Fruit fly (Drosophila melanogaster) whole organism, embryonic: ENCODE measurements around the gene Cyp1.

Experiments
- Atf6 ChIP-seq: fragments of 200-800 bp; sonication (Bioruptor generic); IDR thresholded peaks from 2 replicates; pipeline ENCODE4 v1.3.6; 2022; ENCODE audit warnings: missing biosample characterization, missing genetic modification characterization
- CG10543 ChIP-seq: fragments of 200-800 bp; sonication (Bioruptor generic); optimal IDR thresholded peaks from 3 replicates; lab custom pipeline; 2017; ENCODE audit warnings: missing biosample characterization, mild to moderate bottlenecking, missing genetic modification characterization, moderate library complexity
- CG10979 ChIP-seq: fragments of 200-800 bp; sonication (Bioruptor generic); optimal IDR thresholded peaks from 2 replicates; lab custom pipeline; 2018; ENCODE audit warnings: missing biosample characterization, mild to moderate bottlenecking, missing genetic modification characterization, moderate library complexity
- CG12659 ChIP-seq: fragments of 200-800 bp; sonication (Bioruptor generic); optimal IDR thresholded peaks from 3 replicates; lab custom pipeline; 2017; ENCODE audit warnings: mild to moderate bottlenecking, missing biosample characterization, missing genetic modification reagents, missing genetic modification characterization
- CG12769 ChIP-seq: fragments of 200-800 bp; sonication (Bioruptor generic); optimal IDR thresholded peaks from 2 replicates; lab custom pipeline; 2019; ENCODE audit warnings: missing biosample characterization, mild to moderate bottlenecking, missing genetic modification characterization, moderate library complexity
- CG13624 ChIP-seq: fragments of 200-800 bp; sonication (Bioruptor generic); optimal IDR thresholded peaks from 2 replicates; lab custom pipeline; 2016; ENCODE audit warnings: missing biosample characterization, missing genetic modification characterization
- CG14014 ChIP-seq: fragments of 200-800 bp; sonication (Bioruptor generic); IDR thresholded peaks from 2 replicates; pipeline ENCODE4 v1.3.6; 2022; ENCODE audit warnings: missing biosample characterization, missing genetic modification characterization
- CG15514 ChIP-seq: fragments of 200-800 bp; sonication (Bioruptor generic); optimal IDR thresholded peaks from 3 replicates; lab custom pipeline; 2017; ENCODE audit warnings: missing biosample characterization, missing genetic modification characterization, mild to moderate bottlenecking, moderate library complexity, missing genetic modification reagents
- CG16863 ChIP-seq: fragments of 200-800 bp; sonication (Bioruptor generic); optimal IDR thresholded peaks from 3 replicates; lab custom pipeline; 2016; ENCODE audit warnings: missing biosample characterization, missing genetic modification characterization
- CG17612 ChIP-seq: fragments of 200-800 bp; sonication (Bioruptor generic); IDR thresholded peaks from 2 replicates; pipeline ENCODE4 v1.3.6; 2022; ENCODE audit warnings: missing biosample characterization, missing genetic modification characterization
- CG30020 ChIP-seq: fragments of 200-800 bp; optimal IDR thresholded peaks from 2 replicates; lab custom pipeline; 2019; ENCODE audit warnings: missing biosample characterization, mild to moderate bottlenecking, missing genetic modification characterization, moderate library complexity
- CG6689 ChIP-seq: fragments of 200-800 bp; sonication (Bioruptor generic); IDR thresholded peaks from 2 replicates; pipeline ENCODE4 v1.3.6; 2022; ENCODE audit warnings: missing biosample characterization, missing genetic modification characterization
- CG6813 ChIP-seq: fragments of 200-800 bp; sonication (Bioruptor generic); optimal IDR thresholded peaks from 2 replicates; lab custom pipeline; 2017; ENCODE audit warnings: missing biosample characterization, missing genetic modification characterization, mild to moderate bottlenecking, moderate library complexity, missing genetic modification reagents
- CG8290 ChIP-seq, 3 experiments: fragments of 200-800 bp; sonication (Bioruptor generic); optimal IDR thresholded peaks; 2 replicates each; lab custom pipeline; 2016 to 2019; ENCODE audit warnings: missing biosample characterization in 3 of 3, missing genetic modification characterization in 3 of 3, mild to moderate bottlenecking in 2 of 3, moderate library complexity in 1 of 3
- CG8478 ChIP-seq: fragments of >200 bp; optimal IDR thresholded peaks from 2 replicates; lab custom pipeline; 2018
- CG8765 ChIP-seq: fragments of 200-800 bp; sonication (Bioruptor generic); IDR thresholded peaks from 2 replicates; pipeline ENCODE4 v1.3.6; 2022; ENCODE audit warnings: missing biosample characterization, missing genetic modification characterization
- CoRest ChIP-seq: fragments of 200-800 bp; sonication (Bioruptor generic); optimal IDR thresholded peaks from 3 replicates; lab custom pipeline; 2018; ENCODE audit warnings: missing biosample characterization, mild to moderate bottlenecking, missing genetic modification characterization, moderate library complexity
- Dbx ChIP-seq: fragments of 200-800 bp; sonication (Bioruptor generic); IDR thresholded peaks from 3 replicates; pipeline ENCODE4 v1.3.6; 2022; ENCODE audit warnings: missing biosample characterization, missing genetic modification characterization
- Deaf1 ChIP-seq: fragments of 200-800 bp; optimal IDR thresholded peaks from 3 replicates; lab custom pipeline; 2019; ENCODE audit warnings: missing biosample characterization, mild to moderate bottlenecking, missing genetic modification characterization, moderate library complexity
- Dip2 ChIP-seq: fragments of 200-800 bp; sonication (Bioruptor generic); IDR thresholded peaks from 2 replicates; pipeline ENCODE4 v1.3.6; 2022; ENCODE audit warnings: missing biosample characterization, missing genetic modification characterization
- Hr3 ChIP-seq: fragments of 200-800 bp; sonication (Bioruptor generic); optimal IDR thresholded peaks from 3 replicates; lab custom pipeline; 2016; ENCODE audit warnings: missing biosample characterization, missing genetic modification characterization
- MBD-R2 ChIP-seq: fragments of 200-800 bp; sonication (Bioruptor generic); IDR thresholded peaks from 2 replicates; pipeline ENCODE4 v1.3.6; 2022; ENCODE audit warnings: missing biosample characterization, missing genetic modification characterization
- NFAT ChIP-seq: fragments of 200-800 bp; sonication (Bioruptor generic); IDR thresholded peaks from 2 replicates; pipeline ENCODE4 v1.3.6; 2022; ENCODE audit warnings: missing biosample characterization, missing genetic modification characterization
- Opbp ChIP-seq: fragments of 200-800 bp; sonication (Bioruptor generic); IDR thresholded peaks from 3 replicates; pipeline ENCODE4 v1.3.6; 2022; ENCODE audit warnings: missing biosample characterization, missing genetic modification characterization; ENCODE audit not compliant: partially characterized antibody
- Poxn ChIP-seq: fragments of 200-800 bp; sonication (Bioruptor generic); IDR thresholded peaks from 2 replicates; pipeline ENCODE4 v1.3.6; 2022; ENCODE audit warnings: missing biosample characterization, missing genetic modification characterization
- Trl ChIP-seq, 3 experiments: fragments of >200 bp in 2 of 3; fragments of 200-800 bp in 1 of 3; sonication (Bioruptor generic) in 1 of 3; optimal IDR thresholded peaks; 2 replicates in 1 of 3; 3 replicates in 2 of 3; lab custom pipeline; 2016 to 2017; ENCODE audit warnings: missing biosample characterization in 1 of 3, missing genetic modification characterization in 1 of 3
- al ChIP-seq: fragments of 200-800 bp; sonication (Bioruptor generic); IDR thresholded peaks from 2 replicates; pipeline ENCODE4 v1.3.6; 2022; ENCODE audit warnings: missing biosample characterization, missing genetic modification characterization
- ap ChIP-seq: fragments of 200-800 bp; sonication (Bioruptor generic); IDR thresholded peaks from 2 replicates; pipeline ENCODE4 v1.3.6; 2022; ENCODE audit warnings: missing biosample characterization, missing genetic modification characterization
- crc ChIP-seq: fragments of 200-800 bp; sonication (Bioruptor generic); optimal IDR thresholded peaks from 2 replicates; lab custom pipeline; 2016; ENCODE audit warnings: missing biosample characterization, missing genetic modification characterization
- ems ChIP-seq: fragments of 200-800 bp; sonication (Bioruptor generic); optimal IDR thresholded peaks from 3 replicates; lab custom pipeline; 2016; ENCODE audit warnings: missing biosample characterization, missing genetic modification characterization
- exex ChIP-seq: fragments of 200-800 bp; sonication (Bioruptor generic); optimal IDR thresholded peaks from 4 replicates; lab custom pipeline; 2018; ENCODE audit warnings: missing biosample characterization, mild to moderate bottlenecking, missing genetic modification characterization, moderate library complexity
- gcm ChIP-seq: fragments of 200-800 bp; sonication (Bioruptor generic); optimal IDR thresholded peaks from 2 replicates; lab custom pipeline; 2019; ENCODE audit warnings: missing biosample characterization, mild to moderate bottlenecking, missing genetic modification characterization, moderate library complexity
- grn ChIP-seq: fragments of 200-800 bp; sonication (Bioruptor generic); optimal IDR thresholded peaks from 3 replicates; lab custom pipeline; 2017; ENCODE audit warnings: missing biosample characterization, missing genetic modification characterization
- hb ChIP-seq: fragments of 200-800 bp; sonication (Bioruptor generic); IDR thresholded peaks from 3 replicates; pipeline ENCODE4 v1.3.6; 2022; ENCODE audit warnings: missing biosample characterization, missing genetic modification characterization; ENCODE audit not compliant: partially characterized antibody
- lola ChIP-seq, 3 experiments: fragments of >200 bp in 2 of 3; fragments of 200-800 bp in 1 of 3; sonication (Bioruptor generic) in 1 of 3; optimal IDR thresholded peaks; 2 replicates each; lab custom pipeline; 2017 to 2019; ENCODE audit warnings: missing biosample characterization in 3 of 3, missing genetic modification characterization in 3 of 3, mild to moderate bottlenecking in 1 of 3, moderate library complexity in 1 of 3
- lov ChIP-seq, 2 experiments: fragments of 200-800 bp in 1 of 2; fragments of >200 bp in 1 of 2; sonication (Bioruptor generic) in 1 of 2; IDR thresholded peaks in 1 of 2; optimal IDR thresholded peaks in 1 of 2; 2 replicates in 1 of 2; 3 replicates in 1 of 2; pipeline versions ENCODE4 v1.3.6 to Lab custom; 2017 to 2022; ENCODE audit warnings: missing biosample characterization in 1 of 2, missing genetic modification characterization in 1 of 2
- mam ChIP-seq: fragments of 200-800 bp; sonication (Bioruptor generic); optimal IDR thresholded peaks from 3 replicates; lab custom pipeline; 2016; ENCODE audit warnings: missing biosample characterization, missing genetic modification characterization
- mld ChIP-seq: fragments of 200-800 bp; sonication (Bioruptor generic); IDR thresholded peaks from 3 replicates; pipeline ENCODE4 v1.3.6; 2022; ENCODE audit warnings: missing biosample characterization, missing genetic modification characterization; ENCODE audit not compliant: partially characterized antibody
- peb ChIP-seq: fragments of 200-800 bp; sonication (Bioruptor generic); IDR thresholded peaks from 2 replicates; pipeline ENCODE4 v1.3.6; 2022; ENCODE audit warnings: missing biosample characterization, missing genetic modification characterization
- scrt ChIP-seq: fragments of 200-800 bp; sonication (Bioruptor generic); optimal IDR thresholded peaks from 2 replicates; lab custom pipeline; 2018; ENCODE audit warnings: missing biosample characterization, mild to moderate bottlenecking, missing genetic modification characterization, moderate library complexity
- seq ChIP-seq: fragments of 200-800 bp; sonication (Bioruptor generic); IDR thresholded peaks from 2 replicates; pipeline ENCODE4 v1.3.6; 2022; ENCODE audit warnings: missing biosample characterization, missing genetic modification characterization
- sisA ChIP-seq: fragments of 200-800 bp; sonication (Bioruptor generic); IDR thresholded peaks from 2 replicates; pipeline ENCODE4 v1.3.6; 2022; ENCODE audit warnings: missing biosample characterization, missing genetic modification characterization
- slbo ChIP-seq: fragments of 200-800 bp; sonication (Bioruptor generic); IDR thresholded peaks from 2 replicates; pipeline ENCODE4 v1.3.6; 2022; ENCODE audit warnings: missing biosample characterization, missing genetic modification characterization
- tgo ChIP-seq: fragments of 200-800 bp; sonication (Bioruptor generic); IDR thresholded peaks from 3 replicates; pipeline ENCODE4 v1.3.6; 2022; ENCODE audit warnings: missing biosample characterization, missing genetic modification characterization
- trh ChIP-seq: fragments of 200-800 bp; sonication (Bioruptor generic); optimal IDR thresholded peaks from 2 replicates; lab custom pipeline; 2016; ENCODE audit warnings: missing biosample characterization, missing genetic modification characterization
- ttk ChIP-seq: fragments of 200-800 bp; sonication (Bioruptor generic); IDR thresholded peaks from 2 replicates; pipeline ENCODE4 v2.1.2; 2022; ENCODE audit warnings: missing biosample characterization, missing genetic modification characterization
- tup ChIP-seq: fragments of 200-800 bp; sonication (Bioruptor generic); optimal IDR thresholded peaks from 2 replicates; lab custom pipeline; 2016; ENCODE audit warnings: missing biosample characterization, mild to moderate bottlenecking, missing genetic modification characterization, moderate library complexity
- unpg ChIP-seq: fragments of 200-800 bp; sonication (Bioruptor generic); optimal IDR thresholded peaks from 3 replicates; lab custom pipeline; 2018; ENCODE audit warnings: missing biosample characterization, mild to moderate bottlenecking, missing genetic modification characterization, moderate library complexity
- usp ChIP-seq: fragments of >200 bp; optimal IDR thresholded peaks from 2 replicates; lab custom pipeline; 2017; ENCODE audit warnings: missing biosample characterization, missing genetic modification characterization

Cyp1 gene

DNA sequence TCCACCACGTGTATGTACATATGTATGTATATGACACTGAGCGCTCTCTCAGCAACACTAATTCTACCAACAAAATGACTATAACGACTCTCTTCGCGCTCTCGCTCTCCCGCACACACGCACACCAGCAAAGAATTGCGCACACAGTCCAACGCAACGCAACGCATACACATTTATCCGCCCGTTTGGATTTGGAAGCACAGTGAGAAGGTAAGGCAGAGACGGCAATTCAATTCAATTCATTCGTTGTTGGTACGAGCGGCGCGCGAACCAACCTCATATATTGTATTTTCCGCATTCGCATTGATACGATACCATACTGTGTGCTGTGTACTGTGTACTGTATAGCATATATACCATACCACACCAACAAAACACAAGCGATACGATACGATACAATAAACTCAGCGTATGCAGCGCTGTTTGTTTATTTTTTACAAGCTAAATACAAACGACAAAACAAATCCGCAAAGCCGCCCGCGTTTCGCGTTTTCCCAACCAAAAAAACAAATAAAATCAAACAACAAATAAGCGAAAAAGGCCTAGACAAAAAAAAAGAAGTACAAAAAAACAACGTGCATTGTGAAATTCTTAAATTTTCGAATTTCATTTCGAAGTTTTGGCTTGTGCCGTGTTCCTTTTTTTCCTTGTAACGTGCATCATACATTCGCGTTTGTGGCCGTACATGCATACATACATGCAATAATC is 13.4 kb upstream of the Cyp1 start, which contains the start of the genes CG9921 and Dsp1 (continued):
- TF ChIP-seq CG12659 (GFP tag; lab: Kevin White, UChicago), result no peak
- no peak for TF ChIP-seq ttk (GFP tag; lab: Robert Waterston, UW)
- no peak for TF ChIP-seq slbo (GFP tag; lab: Robert Waterston, UW)
- no peak for TF ChIP-seq CG12769 (tag; lab: Kevin White, UChicago)
- TF ChIP-seq scrt, result peak; percentile 23
- no peak for TF ChIP-seq seq (GFP tag; lab: Robert Waterston, UW)
- TF ChIP-seq NFAT (GFP tag; lab: Robert Waterston, UW), result 0 out of 2 replicates have a peak, but pooled peaks have one; percentile 23
- no peak for TF ChIP-seq MBD-R2
- no peak for TF ChIP-seq CG8765 (GFP tag; lab: Robert Waterston, UW)
- TF ChIP-seq Hr3 (GFP tag; lab: Kevin White, UChicago), result no peak
- TF ChIP-seq crc (GFP tag; lab: Kevin White, UChicago), result no peak
- TF ChIP-seq CG14014, result 0 out of 2 replicates have a peak, but pooled peaks have one; percentile 21
- TF ChIP-seq lola (GFP tag; optimal IDR thresholded peaks at IDR 0.05; lab: Kevin White, UChicago), result peak in 1 of 3 experiments; percentile 44
- TF ChIP-seq trh (GFP tag; lab: Kevin White, UChicago), result no peak
- TF ChIP-seq CG8478 (lab: Kevin White, UChicago), result peak; percentile 8
- TF ChIP-seq Dip2, result no peak
- TF ChIP-seq al, result no peak
- TF ChIP-seq peb (GFP tag; lab: Robert Waterston, UW), result no peak
- no peak for TF ChIP-seq mam (GFP tag; lab: Kevin White, UChicago)
- no peak for TF ChIP-seq Poxn (GFP tag; lab: Robert Waterston, UW)
- TF ChIP-seq CoRest (tag; lab: Kevin White, UChicago), result no peak
- peak; percentile 66 for TF ChIP-seq Deaf1
- peak; percentile 44 for TF ChIP-seq Atf6 (GFP tag; lab: Robert Waterston, UW)
- TF ChIP-seq Dbx, result peak; percentile 45; the same call in 1 of the 3 replicates
- TF ChIP-seq CG6689, result peak; percentile 17; the same call in 1 of the 2 replicates
- no peak for TF ChIP-seq unpg
- no peak for TF ChIP-seq hb (GFP tag; lab: Robert Waterston, UW)
- no peak for TF ChIP-seq lov (optimal IDR thresholded peaks at IDR 0.05; lab: Kevin White, UChicago)
- TF ChIP-seq lov (GFP tag; IDR thresholded peaks at IDR 0.05; lab: Robert Waterston, UW), result no peak
- peak; percentile 22 for TF ChIP-seq CG30020 (tag; lab: Kevin White, UChicago)
- TF ChIP-seq exex, result no peak
- TF ChIP-seq ems (GFP tag; lab: Kevin White, UChicago), result no peak
- TF ChIP-seq tup, result no peak
- TF ChIP-seq CG17612, result no peak
- no peak for TF ChIP-seq sisA (GFP tag; lab: Robert Waterston, UW)
- TF ChIP-seq CG10543 (GFP tag; lab: Kevin White, UChicago), result peak; percentile 49
- TF ChIP-seq CG8290 (GFP tag; optimal IDR thresholded peaks at IDR 0.05; lab: Kevin White, UChicago), result no peak
- TF ChIP-seq CG8290 (tag; optimal IDR thresholded peaks at IDR 0.05; lab: Kevin White, UChicago), result peak in 1 of 2 experiments; percentile 76
- TF ChIP-seq ap, result no peak
- TF ChIP-seq CG13624 (GFP tag; lab: Kevin White, UChicago), result peak; percentile 33
- no peak for TF ChIP-seq usp (GFP tag; lab: Kevin White, UChicago)
- peak; percentile 97 for TF ChIP-seq Trl (optimal IDR thresholded peaks at IDR 0.05; lab: Kevin White, UChicago)
- no peak for TF ChIP-seq Trl (GFP tag; optimal IDR thresholded peaks at IDR 0.05; lab: Kevin White, UChicago)
- TF ChIP-seq grn (GFP tag; lab: Kevin White, UChicago), result no peak
- no peak for TF ChIP-seq CG10979
- peak; percentile 3 for TF ChIP-seq CG6813 (GFP tag; lab: Kevin White, UChicago)
- TF ChIP-seq CG15514, result peak; percentile 72
- TF ChIP-seq CG16863 (GFP tag; lab: Kevin White, UChicago), result no peak
- TF ChIP-seq mld (GFP tag; lab: Robert Waterston, UW), result no peak
- no peak for TF ChIP-seq Opbp (GFP tag; lab: Robert Waterston, UW)
- TF ChIP-seq tgo (GFP tag; lab: Robert Waterston, UW), result no peak
- TF ChIP-seq gcm (GFP tag; lab: Kevin White, UChicago), result no peak
